Fruit fly (Drosophila melanogaster): ENCODE measurements around the gene wfs1.

DNA sequence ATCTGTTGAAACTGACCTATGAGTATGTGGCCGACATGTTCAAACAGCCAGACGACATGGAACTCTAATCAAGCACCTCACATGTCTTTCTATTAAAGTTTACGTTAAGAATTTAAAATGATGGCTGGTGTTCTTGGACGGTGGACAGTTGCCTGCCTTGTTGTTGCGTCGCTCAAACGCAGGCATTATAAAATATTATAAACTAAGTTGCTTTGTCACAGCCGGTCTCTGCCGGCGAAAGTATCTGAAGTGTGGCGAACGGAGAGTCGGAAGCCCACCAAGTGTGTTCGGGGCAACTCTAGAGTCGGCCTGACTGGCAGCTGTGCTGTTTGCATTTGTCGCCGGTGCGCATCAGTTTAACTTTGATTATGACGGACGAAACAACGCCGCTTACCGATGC, 4.5 kb upstream of the wfs1 start, which contains the start of gene cd:
- TF ChIP-seq CG8478 (optimal IDR thresholded peaks at IDR 0.05) (no peak), CTCF (optimal IDR thresholded peaks at IDR 0.05) (no peak)
